Fruit fly (Drosophila melanogaster) whole organism, embryonic: Measurements from ENCODE around the gene CG9205.

Experiments
- Atf3 ChIP-seq: fragments of 200-800 bp; sonication (Bioruptor generic); optimal IDR thresholded peaks from 3 replicates; lab custom pipeline; 2016; ENCODE audit warnings: missing biosample characterization, missing genetic modification characterization
- CG10431 ChIP-seq: fragments of 200-800 bp; sonication (Bioruptor generic); optimal IDR thresholded peaks from 3 replicates; lab custom pipeline; 2018; ENCODE audit warnings: missing biosample characterization, mild to moderate bottlenecking, missing genetic modification characterization
- CG11695 ChIP-seq: fragments of 200-800 bp; sonication (Bioruptor generic); IDR thresholded peaks from 3 replicates; pipeline ENCODE4 v1.3.6; 2022; ENCODE audit warnings: missing biosample characterization, missing genetic modification characterization
- CG12659 ChIP-seq: fragments of 200-800 bp; sonication (Bioruptor generic); optimal IDR thresholded peaks from 3 replicates; lab custom pipeline; 2017; ENCODE audit warnings: mild to moderate bottlenecking, missing biosample characterization, missing genetic modification reagents, missing genetic modification characterization
- CG12744 ChIP-seq: fragments of 200-800 bp; sonication (Bioruptor generic); optimal IDR thresholded peaks from 2 replicates; lab custom pipeline; 2016; ENCODE audit warnings: missing biosample characterization, missing genetic modification characterization
- CG12942 ChIP-seq: fragments of 200-800 bp; sonication (Bioruptor generic); optimal IDR thresholded peaks from 3 replicates; lab custom pipeline; 2016; ENCODE audit warnings: missing biosample characterization, missing genetic modification characterization
- CG1529 ChIP-seq: fragments of 200-800 bp; sonication (Bioruptor generic); optimal IDR thresholded peaks from 3 replicates; lab custom pipeline; 2018; ENCODE audit warnings: missing biosample characterization, missing genetic modification characterization
- CG18599 ChIP-seq: fragments of 200-800 bp; sonication (Bioruptor generic); optimal IDR thresholded peaks from 3 replicates; lab custom pipeline; 2017; ENCODE audit warnings: missing biosample characterization, missing genetic modification characterization, mild to moderate bottlenecking, moderate library complexity, missing genetic modification reagents
- CG31224 ChIP-seq: fragments of 200-800 bp; sonication (Bioruptor generic); IDR thresholded peaks from 2 replicates; pipeline ENCODE4 v1.3.6; 2022; ENCODE audit warnings: missing biosample characterization, missing genetic modification characterization
- CG31441 ChIP-seq: fragments of 200-800 bp; sonication (Bioruptor generic); IDR thresholded peaks from 2 replicates; pipeline ENCODE4 v1.3.6; 2022; ENCODE audit warnings: missing biosample characterization, missing genetic modification characterization
- CG3726 ChIP-seq: fragments of 200-800 bp; sonication (Bioruptor generic); IDR thresholded peaks from 3 replicates; pipeline ENCODE4, ENCODE4 v1.3.6; 2022; ENCODE audit warnings: missing biosample characterization, missing genetic modification characterization
- CG4730 ChIP-seq: fragments of 200-800 bp; sonication (Bioruptor generic); IDR thresholded peaks from 2 replicates; pipeline ENCODE4 v1.3.6; 2022; ENCODE audit warnings: missing biosample characterization, missing genetic modification characterization
- CG7357 ChIP-seq: fragments of 200-800 bp; sonication (Bioruptor generic); IDR thresholded peaks from 3 replicates; pipeline ENCODE4 v1.3.6; 2022; ENCODE audit warnings: missing biosample characterization, missing genetic modification characterization
- CG7745 ChIP-seq: fragments of 200-800 bp; sonication (Bioruptor generic); optimal IDR thresholded peaks from 2 replicates; lab custom pipeline; 2018; ENCODE audit warnings: missing biosample characterization, mild to moderate bottlenecking, missing genetic modification characterization, moderate library complexity
- CG8281 ChIP-seq: fragments of 200-800 bp; sonication (Bioruptor generic); optimal IDR thresholded peaks from 2 replicates; lab custom pipeline; 2018; ENCODE audit warnings: missing biosample characterization, mild to moderate bottlenecking, missing genetic modification characterization, moderate library complexity
- CG8359 ChIP-seq: fragments of 200-800 bp; sonication (Bioruptor generic); optimal IDR thresholded peaks from 2 replicates; lab custom pipeline; 2017; ENCODE audit warnings: missing biosample characterization, mild to moderate bottlenecking, missing genetic modification characterization, borderline replicate concordance
- CG8944 ChIP-seq: fragments of 200-800 bp; sonication (Bioruptor generic); optimal IDR thresholded peaks from 3 replicates; lab custom pipeline; 2016; ENCODE audit warnings: missing biosample characterization, missing genetic modification characterization
- D19B ChIP-seq: fragments of 200-800 bp; sonication (Bioruptor generic); optimal IDR thresholded peaks from 2 replicates; lab custom pipeline; 2017; ENCODE audit warnings: missing biosample characterization, mild to moderate bottlenecking, missing genetic modification characterization
- Deaf1 ChIP-seq: fragments of 200-800 bp; optimal IDR thresholded peaks from 3 replicates; lab custom pipeline; 2019; ENCODE audit warnings: missing biosample characterization, mild to moderate bottlenecking, missing genetic modification characterization, moderate library complexity
- Dp ChIP-seq: fragments of 200-800 bp; sonication (Bioruptor generic); optimal IDR thresholded peaks from 2 replicates; lab custom pipeline; 2018; ENCODE audit warnings: missing biosample characterization, mild to moderate bottlenecking, missing genetic modification characterization, moderate library complexity
- E2f1 ChIP-seq: fragments of 200-800 bp; sonication (Bioruptor generic); IDR thresholded peaks from 2 replicates; pipeline ENCODE4 v1.3.6; 2022; ENCODE audit warnings: missing biosample characterization, missing genetic modification characterization
- Fer2 ChIP-seq: fragments of 200-800 bp; sonication (Bioruptor generic); optimal IDR thresholded peaks from 2 replicates; lab custom pipeline; 2018; ENCODE audit warnings: missing biosample characterization, mild to moderate bottlenecking, missing genetic modification characterization, moderate library complexity
- Hey ChIP-seq: fragments of 200-800 bp; sonication (Bioruptor generic); optimal IDR thresholded peaks from 3 replicates; lab custom pipeline; 2018; ENCODE audit warnings: missing biosample characterization, mild to moderate bottlenecking, missing genetic modification characterization
- Lhr ChIP-seq: fragments of 200-800 bp; sonication (Bioruptor generic); optimal IDR thresholded peaks from 3 replicates; lab custom pipeline; 2017; ENCODE audit warnings: mild to moderate bottlenecking, missing biosample characterization, missing genetic modification reagents, missing genetic modification characterization
- NFAT ChIP-seq: fragments of 200-800 bp; sonication (Bioruptor generic); IDR thresholded peaks from 2 replicates; pipeline ENCODE4 v1.3.6; 2022; ENCODE audit warnings: missing biosample characterization, missing genetic modification characterization
- Oli ChIP-seq: fragments of 200-800 bp; sonication (Bioruptor generic); optimal IDR thresholded peaks from 2 replicates; lab custom pipeline; 2018; ENCODE audit warnings: missing biosample characterization, mild to moderate bottlenecking, missing genetic modification characterization, moderate library complexity
- Opbp ChIP-seq: fragments of 200-800 bp; sonication (Bioruptor generic); IDR thresholded peaks from 3 replicates; pipeline ENCODE4 v1.3.6; 2022; ENCODE audit warnings: missing biosample characterization, missing genetic modification characterization; ENCODE audit not compliant: partially characterized antibody
- Optix ChIP-seq: fragments of 200-800 bp; sonication (Bioruptor generic); IDR thresholded peaks from 3 replicates; pipeline ENCODE4 v1.3.6; 2022; ENCODE audit warnings: missing biosample characterization, missing genetic modification characterization
- Pdp1 ChIP-seq, 2 experiments: fragments of 200-800 bp; sonication (Bioruptor generic); optimal IDR thresholded peaks; 3 replicates each; lab custom pipeline; 2016; ENCODE audit warnings: missing biosample characterization in 2 of 2, missing genetic modification characterization in 2 of 2, mild to moderate bottlenecking in 1 of 2, moderate library complexity in 1 of 2
- Scr ChIP-seq: fragments of 200-800 bp; sonication (Bioruptor generic); IDR thresholded peaks from 2 replicates; pipeline ENCODE4 v1.3.6; 2022; ENCODE audit warnings: missing biosample characterization, missing genetic modification characterization; ENCODE audit not compliant: partially characterized antibody
- Sin3A ChIP-seq: fragments of >200 bp; optimal IDR thresholded peaks from 2 replicates; lab custom pipeline; 2018
- Taf1 ChIP-seq: fragments of 200-800 bp; sonication (Bioruptor generic); IDR thresholded peaks from 2 replicates; pipeline ENCODE4 v1.3.6; 2022; ENCODE audit warnings: missing biosample characterization, missing genetic modification characterization
- ac ChIP-seq: fragments of 200-800 bp; sonication (Bioruptor generic); optimal IDR thresholded peaks from 3 replicates; lab custom pipeline; 2017; ENCODE audit warnings: missing biosample characterization, mild to moderate bottlenecking, missing genetic modification characterization
- amos ChIP-seq: fragments of 200-800 bp; sonication (Bioruptor generic); IDR thresholded peaks from 2 replicates; pipeline ENCODE4 v1.3.6; 2022; ENCODE audit warnings: missing biosample characterization, missing genetic modification characterization; ENCODE audit not compliant: partially characterized antibody
- bab2 ChIP-seq: fragments of 200-800 bp; sonication (Bioruptor generic); optimal IDR thresholded peaks from 2 replicates; lab custom pipeline; 2016; ENCODE audit warnings: missing biosample characterization, missing genetic modification characterization
- cad ChIP-seq: fragments of >200 bp; optimal IDR thresholded peaks from 2 replicates; lab custom pipeline; 2017; ENCODE audit warnings: missing biosample characterization, missing genetic modification characterization
- dimm ChIP-seq: fragments of 200-800 bp; sonication (Bioruptor generic); IDR thresholded peaks from 2 replicates; pipeline ENCODE4 v1.3.6; 2022; ENCODE audit warnings: missing biosample characterization, missing genetic modification characterization
- jing ChIP-seq: fragments of 200-800 bp; sonication (Bioruptor generic); optimal IDR thresholded peaks from 2 replicates; lab custom pipeline; 2018; ENCODE audit warnings: missing biosample characterization, mild to moderate bottlenecking, missing genetic modification characterization
- knrl ChIP-seq: fragments of 200-800 bp; sonication (Bioruptor generic); IDR thresholded peaks from 3 replicates; pipeline ENCODE4 v1.3.6; 2022; ENCODE audit warnings: missing biosample characterization, missing genetic modification characterization; ENCODE audit not compliant: partially characterized antibody
- lmd ChIP-seq: fragments of 200-800 bp; sonication (Bioruptor generic); IDR thresholded peaks from 2 replicates; pipeline ENCODE4 v1.3.6; 2022; ENCODE audit warnings: missing biosample characterization, missing genetic modification characterization
- lola ChIP-seq, 3 experiments: fragments of >200 bp in 2 of 3; fragments of 200-800 bp in 1 of 3; sonication (Bioruptor generic) in 1 of 3; optimal IDR thresholded peaks; 2 replicates each; lab custom pipeline; 2017 to 2019; ENCODE audit warnings: missing biosample characterization in 3 of 3, missing genetic modification characterization in 3 of 3, mild to moderate bottlenecking in 1 of 3, moderate library complexity in 1 of 3
- lov ChIP-seq, 2 experiments: fragments of 200-800 bp in 1 of 2; fragments of >200 bp in 1 of 2; sonication (Bioruptor generic) in 1 of 2; IDR thresholded peaks in 1 of 2; optimal IDR thresholded peaks in 1 of 2; 2 replicates in 1 of 2; 3 replicates in 1 of 2; pipeline versions ENCODE4 v1.3.6 to Lab custom; 2017 to 2022; ENCODE audit warnings: missing biosample characterization in 1 of 2, missing genetic modification characterization in 1 of 2
- pnt ChIP-seq: fragments of 200-800 bp; sonication (Bioruptor generic); optimal IDR thresholded peaks from 3 replicates; lab custom pipeline; 2016; ENCODE audit warnings: missing biosample characterization, missing genetic modification characterization
- repo ChIP-seq: fragments of 200-800 bp; sonication (Bioruptor generic); optimal IDR thresholded peaks from 2 replicates; lab custom pipeline; 2016; ENCODE audit warnings: missing biosample characterization, missing genetic modification characterization
- so ChIP-seq: fragments of 200-800 bp; sonication (Bioruptor generic); IDR thresholded peaks from 3 replicates; pipeline ENCODE4 v1.3.6; 2022; ENCODE audit warnings: missing biosample characterization, missing genetic modification characterization
- tgo ChIP-seq: fragments of 200-800 bp; sonication (Bioruptor generic); IDR thresholded peaks from 3 replicates; pipeline ENCODE4 v1.3.6; 2022; ENCODE audit warnings: missing biosample characterization, missing genetic modification characterization
- tll ChIP-seq, 2 experiments: fragments of 200-800 bp in 1 of 2; fragments of >200 bp in 1 of 2; sonication (Bioruptor generic) in 1 of 2; optimal IDR thresholded peaks; 2 replicates each; lab custom pipeline; 2017 to 2019; ENCODE audit warnings: missing biosample characterization in 2 of 2, missing genetic modification characterization in 2 of 2, mild to moderate bottlenecking in 1 of 2, moderate library complexity in 1 of 2

The CG9205 gene

DNA sequence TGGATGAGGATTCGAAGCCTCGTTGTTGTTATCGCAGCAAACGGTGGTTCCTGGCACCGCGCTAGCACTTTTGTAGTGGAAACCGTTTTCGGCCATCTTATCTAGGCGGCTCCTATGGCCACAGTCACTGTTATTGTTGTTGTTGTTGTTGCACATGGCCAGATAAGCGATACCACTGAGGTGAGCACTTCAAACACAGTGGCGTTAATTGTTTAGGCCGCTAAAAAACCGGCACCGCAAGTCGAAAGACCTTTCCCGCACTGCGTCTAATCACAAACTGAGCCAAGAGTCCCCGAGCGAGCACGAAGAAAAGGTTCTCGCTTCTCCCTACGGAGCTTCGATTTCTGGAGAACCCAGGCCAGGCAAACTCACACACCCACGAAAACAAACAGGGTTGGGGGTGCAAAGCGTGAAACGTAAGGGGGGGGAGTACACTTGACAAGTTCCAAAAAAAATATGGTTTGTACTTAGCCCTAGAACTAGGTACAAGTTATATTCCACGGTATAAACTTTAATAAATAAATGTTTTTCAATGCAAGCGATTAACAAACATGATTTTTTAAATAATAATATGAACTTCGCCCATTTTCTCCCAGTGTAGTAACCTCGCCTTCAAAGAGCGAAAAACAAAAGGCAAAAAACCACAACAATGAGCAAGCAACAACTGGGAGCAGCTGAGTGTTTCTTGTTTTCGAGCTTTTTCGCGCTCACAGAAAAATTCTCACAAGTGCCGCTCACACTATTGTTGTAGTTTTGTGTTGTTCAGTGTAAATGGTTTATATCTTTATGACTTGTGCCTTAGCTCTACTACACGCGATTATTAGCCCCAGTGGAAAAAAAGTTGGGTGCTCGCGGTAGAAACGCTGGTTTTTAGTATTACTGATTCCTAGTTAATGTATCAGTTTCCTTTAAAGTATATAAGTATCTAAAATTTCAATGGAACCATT lies 26.7 kb upstream of the CG9205 start (continued):
- peak; percentile 7; the same call in 1 of the 2 replicates for TF ChIP-seq amos
- TF ChIP-seq Sin3A (lab: Kevin White, UChicago) = no peak
- peak; percentile 82; the same call in 2 of the 3 replicates for TF ChIP-seq so (GFP tag; lab: Robert Waterston, UW)
- peak; percentile 38 for TF ChIP-seq CG8281 (tag; lab: Kevin White, UChicago)
- peak; percentile 65 for TF ChIP-seq CG4730 (GFP tag; lab: Robert Waterston, UW)
- peak; percentile 41 for TF ChIP-seq Fer2 (tag; lab: Kevin White, UChicago)
- peak; percentile 87 for TF ChIP-seq E2f1
- TF ChIP-seq CG18599 (GFP tag; lab: Kevin White, UChicago) = peak; percentile 92
- no peak for TF ChIP-seq knrl
- no peak for TF ChIP-seq CG7745
- peak; percentile 78 for TF ChIP-seq Taf1
- no peak for TF ChIP-seq tll (GFP tag; optimal IDR thresholded peaks at IDR 0.05; lab: Kevin White, UChicago)
- TF ChIP-seq CG7357 (GFP tag; lab: Robert Waterston, UW) = peak; percentile 82
- TF ChIP-seq dimm (GFP tag; lab: Robert Waterston, UW) = peak; percentile 49; the same call in 1 of the 2 replicates
- TF ChIP-seq lov (optimal IDR thresholded peaks at IDR 0.05; lab: Kevin White, UChicago) = no peak
- TF ChIP-seq lov (GFP tag; IDR thresholded peaks at IDR 0.05; lab: Robert Waterston, UW) = 0 out of 3 replicates have a peak, but pooled peaks have one; percentile 63
- peak; percentile 89 for TF ChIP-seq lmd (GFP tag; lab: Robert Waterston, UW)
- no peak for TF ChIP-seq Dp (GFP tag; lab: Kevin White, UChicago)
- no peak for TF ChIP-seq ac
- TF ChIP-seq CG8944 (GFP tag; lab: Kevin White, UChicago) = peak; percentile 26
- peak; percentile 7 for TF ChIP-seq CG8359 (GFP tag; lab: Kevin White, UChicago)
- peak; percentile 89 for TF ChIP-seq CG31441
- peak; percentile 10 for TF ChIP-seq CG12744 (GFP tag; lab: Kevin White, UChicago)
- TF ChIP-seq CG1529 (GFP tag; lab: Kevin White, UChicago) = peak; percentile 66
- peak; percentile 83 for TF ChIP-seq CG31224
- peak; percentile 46 for TF ChIP-seq Hey
- TF ChIP-seq CG10431 (GFP tag; lab: Kevin White, UChicago) = no peak
- peak; percentile 54 to 64 for TF ChIP-seq Pdp1 (GFP tag; optimal IDR thresholded peaks at IDR 0.05; lab: Kevin White, UChicago)
- peak; percentile 80 for TF ChIP-seq CG12659 (GFP tag; lab: Kevin White, UChicago)
- TF ChIP-seq tgo (GFP tag; lab: Robert Waterston, UW) = peak; percentile 89
- peak; percentile 63 for TF ChIP-seq jing (GFP tag; lab: Kevin White, UChicago)
- no peak for TF ChIP-seq cad (GFP tag; lab: Kevin White, UChicago)
- peak; percentile 76 for TF ChIP-seq CG3726 (GFP tag; lab: Robert Waterston, UW)
- peak; percentile 84 for TF ChIP-seq CG11695 (GFP tag; lab: Robert Waterston, UW)
- peak; percentile 51 for TF ChIP-seq CG12942 (GFP tag; lab: Kevin White, UChicago)
- TF ChIP-seq Deaf1 (tag; lab: Kevin White, UChicago) = peak; percentile 82
- TF ChIP-seq lola (GFP tag; optimal IDR thresholded peaks at IDR 0.05; lab: Kevin White, UChicago) = peak in 1 of 3 experiments; percentile 59
- TF ChIP-seq bab2 = peak; percentile 61
- peak; percentile 85 for TF ChIP-seq Oli (tag; lab: Kevin White, UChicago)
- no peak for TF ChIP-seq repo (GFP tag; lab: Kevin White, UChicago)
- TF ChIP-seq pnt (GFP tag; lab: Kevin White, UChicago) = peak; percentile 15
- no peak for TF ChIP-seq Opbp (GFP tag; lab: Robert Waterston, UW)
- TF ChIP-seq D19B (GFP tag; lab: Kevin White, UChicago) = peak; percentile 0
- TF ChIP-seq Atf3 (GFP tag; lab: Kevin White, UChicago) = no peak
- peak; percentile 41 for TF ChIP-seq Lhr (GFP tag; lab: Kevin White, UChicago)
- peak; percentile 76 for TF ChIP-seq Optix (GFP tag; lab: Robert Waterston, UW)
- peak; percentile 88 for TF ChIP-seq NFAT (GFP tag; lab: Robert Waterston, UW)
- TF ChIP-seq Scr (GFP tag; lab: Robert Waterston, UW) = no peak
